Fruit fly (Drosophila melanogaster): ENCODE data around the gene CG3609.

The CG3609 gene

DNA sequence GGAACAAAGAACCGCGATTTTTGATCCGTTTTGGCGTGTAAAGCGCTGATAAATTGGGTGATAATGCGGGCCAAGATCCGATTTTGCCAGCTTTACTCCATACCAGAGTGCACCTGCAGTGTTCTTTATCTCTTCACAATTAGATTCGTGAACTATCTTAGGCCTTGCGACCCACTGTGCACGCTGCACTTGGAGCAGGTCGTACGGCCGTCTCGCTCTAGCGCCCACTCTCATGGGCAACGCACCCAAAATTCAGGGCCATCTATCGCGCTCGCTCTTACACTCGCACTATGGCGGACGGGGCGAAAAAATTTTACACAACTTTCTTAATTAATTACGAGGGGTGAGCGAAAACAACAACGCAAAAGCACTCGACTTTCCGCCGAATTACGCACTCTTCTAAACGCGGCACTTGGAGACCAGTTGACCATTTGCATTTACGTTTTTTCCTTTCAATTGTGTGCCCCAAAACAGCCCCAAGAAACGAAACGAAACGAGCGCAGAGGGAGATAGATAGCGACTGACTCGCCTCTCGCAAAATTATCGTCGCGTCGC lies 10.2 kb downstream of the CG3609 start (continued):
- TF ChIP-seq cato (GFP tag; optimal IDR thresholded peaks at IDR 0.05; ENCODE audit: borderline replicate concordance) (no peak), CG2129 (GFP tag; IDR thresholded peaks at IDR 0.05; ENCODE audit: partially characterized antibody) (no peak), Ssrp (tag; optimal IDR thresholded peaks at IDR 0.05) (no peak), fd102C (GFP tag; optimal IDR thresholded peaks at IDR 0.05) (no peak), sens (GFP tag) (peak; percentile 20), fd3F (GFP tag; optimal IDR thresholded peaks at IDR 0.05) (no peak), ems (GFP tag; optimal IDR thresholded peaks at IDR 0.05) (no peak), CG30431 (GFP tag; optimal IDR thresholded peaks at IDR 0.05) (no peak), CG13296 (GFP tag; optimal IDR thresholded peaks at IDR 0.05) (no peak), MESR4 (GFP tag; optimal IDR thresholded peaks at IDR 0.05) (peak; percentile 88), CG4730 (GFP tag; IDR thresholded peaks at IDR 0.05) (no peak), Mad (GFP tag; optimal IDR thresholded peaks at IDR 0.05) (no peak), CG14965 (GFP tag; optimal IDR thresholded peaks at IDR 0.05; ENCODE audit: borderline replicate concordance) (no peak), lov (optimal IDR thresholded peaks at IDR 0.05) (no peak), lov (GFP tag; IDR thresholded peaks at IDR 0.05) (no peak), CG10267 (tag; optimal IDR thresholded peaks at IDR 0.05) (no peak), Ets97D (GFP tag; optimal IDR thresholded peaks at IDR 0.05) (no peak), da (GFP tag; optimal IDR thresholded peaks at IDR 0.05) (no peak), CG16813 (GFP tag; IDR thresholded peaks at IDR 0.05; ENCODE audit: partially characterized antibody) (no peak), Ravus (GFP tag; IDR thresholded peaks at IDR 0.05) (no peak), CG15514 (GFP tag; optimal IDR thresholded peaks at IDR 0.05) (no peak), oc (tag; optimal IDR thresholded peaks at IDR 0.05) (no peak), gsb (GFP tag; IDR thresholded peaks at IDR 0.05) (no peak), az2 (GFP tag; optimal IDR thresholded peaks at IDR 0.05) (no peak), klu (GFP tag; IDR thresholded peaks at IDR 0.05) (no peak), maf-S (GFP tag; optimal IDR thresholded peaks at IDR 0.05) (no peak), lola (GFP tag; optimal IDR thresholded peaks at IDR 0.05) (no peak), CG7357 (GFP tag; IDR thresholded peaks at IDR 0.05) (no peak), Optix (GFP tag; IDR thresholded peaks at IDR 0.05) (no peak), lbe (GFP tag; optimal IDR thresholded peaks at IDR 0.05) (no peak), otp (GFP tag; IDR thresholded peaks at IDR 0.05) (0 out of 3 replicates have a peak, but pooled peaks have one; percentile 46), CG17359 (tag; optimal IDR thresholded peaks at IDR 0.05) (no peak), CG17912 (GFP tag; optimal IDR thresholded peaks at IDR 0.05) (no peak), CG6272 (GFP tag; IDR thresholded peaks at IDR 0.05) (no peak), BEAF-32 (GFP tag; optimal IDR thresholded peaks at IDR 0.05) (no peak), Kr (GFP tag; optimal IDR thresholded peaks at IDR 0.05) (no peak), CG9437 (GFP tag; optimal IDR thresholded peaks at IDR 0.05) (no peak), ind (GFP tag; optimal IDR thresholded peaks at IDR 0.05) (no peak), CG6765 (GFP tag; optimal IDR thresholded peaks at IDR 0.05) (no peak), tup (GFP tag; optimal IDR thresholded peaks at IDR 0.05) (no peak), CG2199 (GFP tag; IDR thresholded peaks at IDR 0.05) (no peak), CG4282 (GFP tag; optimal IDR thresholded peaks at IDR 0.05) (peak; percentile 88), tin (GFP tag; optimal IDR thresholded peaks at IDR 0.05) (no peak), CG17385 (GFP tag; optimal IDR thresholded peaks at IDR 0.05) (no peak), pnt (GFP tag; optimal IDR thresholded peaks at IDR 0.05) (no peak), scrt (GFP tag; optimal IDR thresholded peaks at IDR 0.05) (no peak), knrl (GFP tag; IDR thresholded peaks at IDR 0.05; ENCODE audit: partially characterized antibody) (peak; percentile 61), CG3838 (GFP tag; optimal IDR thresholded peaks at IDR 0.05) (no peak), CG8478 (optimal IDR thresholded peaks at IDR 0.05) (peak; percentile 95), Nf-YC (tag; optimal IDR thresholded peaks at IDR 0.05) (peak; percentile 14), CG32532 (GFP tag; IDR thresholded peaks at IDR 0.05) (peak; percentile 45; the same call in 1 of the 2 replicates)
